Worm (Caenorhabditis elegans): ENCODE measurements around the gene acr-7.

acr-7 gene

ce11 chrII:7864207-7864606 lies 14.6 kb upstream of the acr-7 start, which contains the start of gene ostb-1 (continued):
- TF ChIP-seq nhr-71 (tag; optimal IDR thresholded peaks at IDR 0.05) (peak; percentile 19), mdl-1 (tag; optimal IDR thresholded peaks at IDR 0.05) (no peak), nhr-28 (tag; optimal IDR thresholded peaks at IDR 0.05) (no peak), jun-1 (tag; optimal IDR thresholded peaks at IDR 0.05) (no peak), ceh-63 (GFP tag; optimal IDR thresholded peaks at IDR 0.05) (no peak), isw-1 (GFP tag; IDR thresholded peaks at IDR 0.05) (no peak), unc-98 (GFP tag; IDR thresholded peaks at IDR 0.05) (no peak), C04F5.9 (tag; optimal IDR thresholded peaks at IDR 0.05) (no peak), aha-1 (tag; optimal IDR thresholded peaks at IDR 0.05) (no peak), lin-39 (tag; optimal IDR thresholded peaks at IDR 0.05) (no peak), ama-1 (optimal IDR thresholded peaks at IDR 0.05) (no peak), lin-15B (tag; optimal IDR thresholded peaks at IDR 0.05) (no peak), lir-3 (tag; optimal IDR thresholded peaks at IDR 0.05; ENCODE audit: poor library complexity) (no peak), ceh-8 (GFP tag; optimal IDR thresholded peaks at IDR 0.05) (no peak), ztf-4 (tag; optimal IDR thresholded peaks at IDR 0.05) (no peak), nhr-47 (tag; optimal IDR thresholded peaks at IDR 0.05) (no peak), nhr-77 (tag; optimal IDR thresholded peaks at IDR 0.05) (no peak), mab-9 (GFP tag; IDR thresholded peaks at IDR 0.05) (no peak), fos-1 (tag; optimal IDR thresholded peaks at IDR 0.05) (no peak), ceh-90 (tag; optimal IDR thresholded peaks at IDR 0.05) (no peak), C34B4.2 (tag; optimal IDR thresholded peaks at IDR 0.05) (no peak), unc-62 (GFP tag; optimal IDR thresholded peaks at IDR 0.05) (no peak), mef-2 (tag; optimal IDR thresholded peaks at IDR 0.05) (no peak), lin-35 (GFP tag; optimal IDR thresholded peaks at IDR 0.05) (peak; percentile 46 to 66), efl-1 (optimal IDR thresholded peaks at IDR 0.05) (peak; percentile 34 to 49), efl-1 (GFP tag; optimal IDR thresholded peaks at IDR 0.05 in 1 of 2) (peak; percentile 58 to 93), rnt-1 (tag; optimal IDR thresholded peaks at IDR 0.05) (peak; percentile 20), snpc-4 (tag; optimal IDR thresholded peaks at IDR 0.05) (no peak), ceh-82 (tag; optimal IDR thresholded peaks at IDR 0.05) (peak in 1 of 3 experiments; percentile 7), snu-23 (GFP tag; optimal IDR thresholded peaks at IDR 0.05) (peak; percentile 20), fkh-10 (GFP tag; optimal IDR thresholded peaks at IDR 0.05) (no peak), fkh-8 (tag; optimal IDR thresholded peaks at IDR 0.05) (no peak), elt-3 (tag; optimal IDR thresholded peaks at IDR 0.05) (no peak), pax-3 (tag; optimal IDR thresholded peaks at IDR 0.05) (no peak), irx-1 (tag; optimal IDR thresholded peaks at IDR 0.05) (no peak), elt-2 (tag; optimal IDR thresholded peaks at IDR 0.05) (peak; percentile 4), Y116A8C.19 (tag; optimal IDR thresholded peaks at IDR 0.05; ENCODE audit: borderline replicate concordance) (no peak), vab-15 (tag; optimal IDR thresholded peaks at IDR 0.05) (peak; percentile 4), tlp-1 (tag; optimal IDR thresholded peaks at IDR 0.05) (no peak), sup-37 (GFP tag; optimal IDR thresholded peaks at IDR 0.05) (no peak), nhr-76 (tag; optimal IDR thresholded peaks at IDR 0.05) (no peak), lin-13 (GFP tag; optimal IDR thresholded peaks at IDR 0.05) (no peak), hlh-4 (tag; optimal IDR thresholded peaks at IDR 0.05) (no peak), pqm-1 (tag; optimal IDR thresholded peaks at IDR 0.05) (no peak), mep-1 (tag; optimal IDR thresholded peaks at IDR 0.05) (peak; percentile 58), F16B12.6 (tag; optimal IDR thresholded peaks at IDR 0.05) (peak; percentile 85), hlh-17 (GFP tag; optimal IDR thresholded peaks at IDR 0.05; ENCODE audit: borderline replicate concordance) (no peak), unc-130 (tag; optimal IDR thresholded peaks at IDR 0.05) (peak; percentile 9), egl-13 (tag; optimal IDR thresholded peaks at IDR 0.05) (no peak), nhr-19 (GFP tag; conservative IDR thresholded peaks at IDR 0.05) (no peak), blmp-1 (tag; optimal IDR thresholded peaks at IDR 0.05) (peak; percentile 27), swsn-7 (tag; optimal IDR thresholded peaks at IDR 0.05) (peak; percentile 2), ztf-11 (tag; optimal IDR thresholded peaks at IDR 0.05) (no peak), nhr-84 (tag; optimal IDR thresholded peaks at IDR 0.05) (no peak), skn-1 (tag; optimal IDR thresholded peaks at IDR 0.05) (no peak)

Measured in whole organism, L1 larva.